Worm (Caenorhabditis elegans): ENCODE measurements around the gene Y105C5A.1.

The Y105C5A.1 gene

ce11 chrIV:15564327-15564726 is at the start of gene Y105C5A.1:
Y105C5A.1 (minus strand) TSS chrIV:15564427.
- TF ChIP-seq attf-6 (GFP tag; IDR thresholded peaks at IDR 0.05), result 0 out of 2 replicates have a peak, but pooled peaks have one; percentile 7
- no peak for TF ChIP-seq lin-40 (tag; optimal IDR thresholded peaks at IDR 0.05)

- TF ChIP-seq snpc-4 (GFP tag; optimal IDR thresholded peaks at IDR 0.05) (no peak), snpc-4 (tag; optimal IDR thresholded peaks at IDR 0.05) (peak in 3 of 4 experiments; percentile 34 to 62 (median 61)), attf-6 (GFP tag; IDR thresholded peaks at IDR 0.05) (peak; percentile 62; the same call in 1 of the 2 replicates), madf-3 (GFP tag; IDR thresholded peaks at IDR 0.05) (no peak), F49E8.2 (tag; optimal IDR thresholded peaks at IDR 0.05; ENCODE audit: insufficient read depth) (no peak), snpc-1.3 (tag; optimal IDR thresholded peaks at IDR 0.05; ENCODE audit: insufficient read depth) (no peak), Y56A3A.18 (GFP tag; IDR thresholded peaks at IDR 0.05) (no peak), tlf-1 (GFP tag; optimal IDR thresholded peaks at IDR 0.05) (no peak), madf-8 (GFP tag; conservative IDR thresholded peaks at IDR 0.05) (no peak), bed-1 (GFP tag; IDR thresholded peaks at IDR 0.05) (no peak)
Observed at ce11 chrIV:15613141-15613540, 48.9 kb upstream of the Y105C5A.1 start.

- TF ChIP-seq snpc-4 (GFP tag; optimal IDR thresholded peaks at IDR 0.05) (peak; percentile 66), snpc-4 (tag; optimal IDR thresholded peaks at IDR 0.05) (peak; percentile 58 to 96 (median 72)), attf-6 (GFP tag; IDR thresholded peaks at IDR 0.05) (peak; percentile 90), snpc-1.1 (tag; optimal IDR thresholded peaks at IDR 0.05; ENCODE audit: insufficient read depth) (peak; percentile 33), hmg-1.2 (GFP tag; IDR thresholded peaks at IDR 0.05) (peak; percentile 36; the same call in 1 of the 2 replicates)
Observed at ce11 chrIV:15609859-15610426, 45.7 kb upstream of the Y105C5A.1 start.

ce11 chrIV:15606396-15606795 is 42.2 kb upstream of the Y105C5A.1 start:
- TF ChIP-seq repo-1 (tag; optimal IDR thresholded peaks at IDR 0.05), result no peak
- no peak for TF ChIP-seq athp-1 (tag; optimal IDR thresholded peaks at IDR 0.05)
- TF ChIP-seq attf-6 (GFP tag; IDR thresholded peaks at IDR 0.05), result peak; percentile 70
- TF ChIP-seq snpc-4 (GFP tag; optimal IDR thresholded peaks at IDR 0.05), result no peak
- peak in 3 of 4 experiments; percentile 58 to 67 (median 60) for TF ChIP-seq snpc-4 (tag; optimal IDR thresholded peaks at IDR 0.05)

- TF ChIP-seq madf-8 (GFP tag; conservative IDR thresholded peaks at IDR 0.05), result no peak
- no peak for TF ChIP-seq egl-44 (GFP tag; IDR thresholded peaks at IDR 0.05)
- peak; percentile 84 for TF ChIP-seq snpc-3.4 (tag; optimal IDR thresholded peaks at IDR 0.05)
- peak; percentile 8 for TF ChIP-seq ZK185.1 (tag; optimal IDR thresholded peaks at IDR 0.05; ENCODE audit: poor library complexity, severe bottlenecking)
- no peak for TF ChIP-seq lin-35 (GFP tag; optimal IDR thresholded peaks at IDR 0.05)
- no peak for TF ChIP-seq hlh-26 (GFP tag; conservative IDR thresholded peaks at IDR 0.05)
- peak; percentile 94 for TF ChIP-seq snpc-4 (GFP tag; optimal IDR thresholded peaks at IDR 0.05)
- peak; percentile 93 to 98 (median 96) for TF ChIP-seq snpc-4 (tag; optimal IDR thresholded peaks at IDR 0.05)
- peak; percentile 64 for TF ChIP-seq rpc-1 (optimal IDR thresholded peaks at IDR 0.05)
- TF ChIP-seq rpc-1 (tag; optimal IDR thresholded peaks at IDR 0.05), result peak; percentile 69
- no peak for TF ChIP-seq Y53G8AR.9 (GFP tag; conservative IDR thresholded peaks at IDR 0.05)
- peak; percentile 93 for TF ChIP-seq snpc-1.1 (tag; optimal IDR thresholded peaks at IDR 0.05; ENCODE audit: insufficient read depth)
- peak; percentile 77 for TF ChIP-seq him-1 (tag; optimal IDR thresholded peaks at IDR 0.05)
- TF ChIP-seq tbp1 (GFP tag; optimal IDR thresholded peaks at IDR 0.05), result peak; percentile 93
- peak in 1 of 2 experiments; percentile 18 for TF ChIP-seq let-607 (tag; optimal IDR thresholded peaks at IDR 0.05)
- no peak for TF ChIP-seq nfyb-1 (GFP tag; IDR thresholded peaks at IDR 0.05)
- TF ChIP-seq snpc-1.3 (tag; optimal IDR thresholded peaks at IDR 0.05; ENCODE audit: insufficient read depth), result peak; percentile 59
- TF ChIP-seq D2030.7 (GFP tag; IDR thresholded peaks at IDR 0.05), result peak; percentile 48
- peak; percentile 45; the same call in 1 of the 2 replicates for TF ChIP-seq rcor-1 (GFP tag; IDR thresholded peaks at IDR 0.05)
- peak; percentile 72 for TF ChIP-seq B0261.1 (tag; optimal IDR thresholded peaks at IDR 0.05)
- peak; percentile 98 for TF ChIP-seq attf-6 (GFP tag; IDR thresholded peaks at IDR 0.05)
- 0 out of 2 replicates have a peak, but pooled peaks have one; percentile 40 for TF ChIP-seq madf-6 (GFP tag; IDR thresholded peaks at IDR 0.05)
- TF ChIP-seq unc-130 (GFP tag; optimal IDR thresholded peaks at IDR 0.05), result no peak
Observed at ce11 chrIV:15604194-15604593, 40.0 kb upstream of the Y105C5A.1 start.

All from whole organism, young adult.